Fruit fly (Drosophila melanogaster) whole organism, embryonic: ENCODE data around the gene mnd.

Experiments used
- Bdp1 ChIP-seq: fragments of 200-800 bp; sonication (Bioruptor generic); optimal IDR thresholded peaks from 3 replicates; lab custom pipeline; 2016; ENCODE audit warnings: missing biosample characterization, missing genetic modification characterization
- BtbVII ChIP-seq: fragments of 200-800 bp; sonication (Bioruptor generic); optimal IDR thresholded peaks from 3 replicates; lab custom pipeline; 2017; ENCODE audit warnings: missing biosample characterization, mild to moderate bottlenecking, missing genetic modification characterization
- CG10431 ChIP-seq: fragments of 200-800 bp; sonication (Bioruptor generic); optimal IDR thresholded peaks from 3 replicates; lab custom pipeline; 2018; ENCODE audit warnings: missing biosample characterization, mild to moderate bottlenecking, missing genetic modification characterization
- CG15479 ChIP-seq: fragments of 200-800 bp; sonication (Bioruptor generic); optimal IDR thresholded peaks from 3 replicates; lab custom pipeline; 2019; ENCODE audit warnings: missing biosample characterization, mild to moderate bottlenecking, missing genetic modification characterization, moderate library complexity
- CG17328 ChIP-seq: fragments of 200-800 bp; sonication (Bioruptor generic); IDR thresholded peaks from 2 replicates; pipeline ENCODE4 v1.3.6; 2022; ENCODE audit warnings: missing biosample characterization, missing genetic modification characterization
- CG17829 ChIP-seq: fragments of 200-800 bp; optimal IDR thresholded peaks from 2 replicates; lab custom pipeline; 2019; ENCODE audit warnings: missing biosample characterization, mild to moderate bottlenecking, missing genetic modification characterization, moderate library complexity
- CG18262 ChIP-seq: fragments of 200-800 bp; optimal IDR thresholded peaks from 3 replicates; lab custom pipeline; 2019; ENCODE audit warnings: missing biosample characterization, mild to moderate bottlenecking, missing genetic modification characterization, moderate library complexity
- CG1832 ChIP-seq: fragments of 200-800 bp; sonication (Bioruptor generic); optimal IDR thresholded peaks from 2 replicates; lab custom pipeline; 2017; ENCODE audit warnings: missing biosample characterization, mild to moderate bottlenecking, missing genetic modification characterization, inconsistent platforms
- CG30020 ChIP-seq: fragments of 200-800 bp; optimal IDR thresholded peaks from 2 replicates; lab custom pipeline; 2019; ENCODE audit warnings: missing biosample characterization, mild to moderate bottlenecking, missing genetic modification characterization, moderate library complexity
- CG3838 ChIP-seq: fragments of 200-800 bp; sonication (Bioruptor generic); optimal IDR thresholded peaks from 3 replicates; lab custom pipeline; 2016; ENCODE audit warnings: missing biosample characterization, missing genetic modification characterization
- CG4360 ChIP-seq: fragments of 200-800 bp; sonication (Bioruptor generic); IDR thresholded peaks from 2 replicates; pipeline ENCODE4 v1.3.6; 2022; ENCODE audit warnings: missing biosample characterization, missing genetic modification characterization
- CG4404 ChIP-seq: fragments of 200-800 bp; sonication (Bioruptor generic); IDR thresholded peaks from 2 replicates; pipeline ENCODE4 v1.3.6; 2022; ENCODE audit warnings: missing biosample characterization, missing genetic modification characterization
- CG7963 ChIP-seq: fragments of 200-800 bp; sonication (Bioruptor generic); IDR thresholded peaks from 3 replicates; pipeline ENCODE4 v1.3.6; 2022; ENCODE audit warnings: missing biosample characterization, missing genetic modification characterization; ENCODE audit not compliant: partially characterized antibody
- CG8359 ChIP-seq: fragments of 200-800 bp; sonication (Bioruptor generic); optimal IDR thresholded peaks from 2 replicates; lab custom pipeline; 2017; ENCODE audit warnings: missing biosample characterization, mild to moderate bottlenecking, missing genetic modification characterization, borderline replicate concordance
- CG8765 ChIP-seq: fragments of 200-800 bp; sonication (Bioruptor generic); IDR thresholded peaks from 2 replicates; pipeline ENCODE4 v1.3.6; 2022; ENCODE audit warnings: missing biosample characterization, missing genetic modification characterization
- CrebB ChIP-seq: fragments of 200-800 bp; sonication (Bioruptor generic); optimal IDR thresholded peaks from 3 replicates; lab custom pipeline; 2018; ENCODE audit warnings: missing biosample characterization, mild to moderate bottlenecking, missing genetic modification characterization
- Dek ChIP-seq: fragments of 200-800 bp; sonication (Bioruptor generic); optimal IDR thresholded peaks from 3 replicates; lab custom pipeline; 2019; ENCODE audit warnings: missing biosample characterization, mild to moderate bottlenecking, missing genetic modification characterization, moderate library complexity
- Hr78 ChIP-seq, 2 experiments: fragments of 200-800 bp in 1 of 2; fragments of >200 bp in 1 of 2; sonication (Bioruptor generic) in 1 of 2; optimal IDR thresholded peaks; 2 replicates each; lab custom pipeline; 2017 to 2019; ENCODE audit warnings: missing biosample characterization in 2 of 2, missing genetic modification characterization in 2 of 2, mild to moderate bottlenecking in 1 of 2, moderate library complexity in 1 of 2
- Jarid2 ChIP-seq: fragments of 200-800 bp; sonication (Bioruptor generic); optimal IDR thresholded peaks from 3 replicates; lab custom pipeline; 2017; ENCODE audit warnings: mild to moderate bottlenecking, missing biosample characterization, missing genetic modification reagents, missing genetic modification characterization
- Lhr ChIP-seq: fragments of 200-800 bp; sonication (Bioruptor generic); optimal IDR thresholded peaks from 3 replicates; lab custom pipeline; 2017; ENCODE audit warnings: mild to moderate bottlenecking, missing biosample characterization, missing genetic modification reagents, missing genetic modification characterization
- Mes4 ChIP-seq: fragments of 200-800 bp; sonication (Bioruptor generic); optimal IDR thresholded peaks from 2 replicates; lab custom pipeline; 2016; ENCODE audit warnings: missing biosample characterization, missing genetic modification characterization
- Neu2 ChIP-seq: fragments of 200-800 bp; sonication (Bioruptor generic); optimal IDR thresholded peaks from 3 replicates; lab custom pipeline; 2016; ENCODE audit warnings: missing biosample characterization, missing genetic modification characterization, borderline replicate concordance
- NfI ChIP-seq: fragments of 200-800 bp; sonication (Bioruptor generic); optimal IDR thresholded peaks from 3 replicates; lab custom pipeline; 2018; ENCODE audit warnings: missing biosample characterization, mild to moderate bottlenecking, missing genetic modification characterization, moderate library complexity
- Side ChIP-seq: fragments of 200-800 bp; sonication (Bioruptor generic); optimal IDR thresholded peaks from 2 replicates; lab custom pipeline; 2016; ENCODE audit warnings: missing biosample characterization, missing genetic modification characterization
- Stat92E ChIP-seq, 3 experiments: fragments of >200 bp in 2 of 3; fragments of 200-800 bp in 1 of 3; sonication (Bioruptor generic) in 1 of 3; optimal IDR thresholded peaks; 2 replicates each; lab custom pipeline; 2017 to 2019; ENCODE audit warnings: missing biosample characterization in 3 of 3, missing genetic modification characterization in 3 of 3, mild to moderate bottlenecking in 1 of 3, moderate library complexity in 1 of 3
- Trl ChIP-seq, 3 experiments: fragments of >200 bp in 2 of 3; fragments of 200-800 bp in 1 of 3; sonication (Bioruptor generic) in 1 of 3; optimal IDR thresholded peaks; 2 replicates in 1 of 3; 3 replicates in 2 of 3; lab custom pipeline; 2016 to 2017; ENCODE audit warnings: missing biosample characterization in 1 of 3, missing genetic modification characterization in 1 of 3
- ato ChIP-seq: fragments of 200-800 bp; sonication (Bioruptor generic); IDR thresholded peaks from 2 replicates; pipeline ENCODE4 v1.3.6; 2022; ENCODE audit warnings: missing biosample characterization, missing genetic modification characterization; ENCODE audit not compliant: partially characterized antibody
- az2 ChIP-seq: fragments of 200-800 bp; sonication (Bioruptor generic); optimal IDR thresholded peaks from 3 replicates; lab custom pipeline; 2016; ENCODE audit warnings: missing biosample characterization, missing genetic modification characterization
- bbx ChIP-seq: fragments of 200-800 bp; sonication (Bioruptor generic); IDR thresholded peaks from 2 replicates; pipeline ENCODE4 v1.3.6; 2022; ENCODE audit warnings: missing biosample characterization, missing genetic modification characterization; ENCODE audit not compliant: partially characterized antibody
- dm ChIP-seq: fragments of 200-800 bp; sonication (Bioruptor generic); optimal IDR thresholded peaks from 3 replicates; lab custom pipeline; 2016; ENCODE audit warnings: missing biosample characterization, missing genetic modification characterization
- dpn ChIP-seq, 2 experiments: fragments of 200-800 bp; sonication (Bioruptor generic); optimal IDR thresholded peaks; 3 replicates each; lab custom pipeline; 2016; ENCODE audit warnings: missing biosample characterization in 2 of 2, missing genetic modification characterization in 2 of 2
- ind ChIP-seq: fragments of 200-800 bp; sonication (Bioruptor generic); optimal IDR thresholded peaks from 3 replicates; lab custom pipeline; 2016; ENCODE audit warnings: missing biosample characterization, missing genetic modification characterization
- jumu ChIP-seq: fragments of 200-800 bp; sonication (Bioruptor generic); optimal IDR thresholded peaks from 3 replicates; lab custom pipeline; 2016; ENCODE audit warnings: missing biosample characterization, missing genetic modification characterization
- knrl ChIP-seq: fragments of 200-800 bp; sonication (Bioruptor generic); IDR thresholded peaks from 3 replicates; pipeline ENCODE4 v1.3.6; 2022; ENCODE audit warnings: missing biosample characterization, missing genetic modification characterization; ENCODE audit not compliant: partially characterized antibody
- nerfin-1 ChIP-seq: fragments of 200-800 bp; sonication (Bioruptor generic); optimal IDR thresholded peaks from 3 replicates; lab custom pipeline; 2019; ENCODE audit warnings: missing biosample characterization, mild to moderate bottlenecking, missing genetic modification characterization, moderate library complexity
- otp ChIP-seq: fragments of 200-800 bp; sonication (Bioruptor generic); IDR thresholded peaks from 3 replicates; pipeline ENCODE4, ENCODE4 v1.3.6; 2022; ENCODE audit warnings: missing biosample characterization, missing genetic modification characterization
- repo ChIP-seq: fragments of 200-800 bp; sonication (Bioruptor generic); optimal IDR thresholded peaks from 2 replicates; lab custom pipeline; 2016; ENCODE audit warnings: missing biosample characterization, missing genetic modification characterization
- rib ChIP-seq: fragments of 200-800 bp; sonication (Bioruptor generic); IDR thresholded peaks from 2 replicates; pipeline ENCODE4 v1.3.6; 2022; ENCODE audit warnings: missing biosample characterization, missing genetic modification characterization
- salm ChIP-seq: fragments of 200-800 bp; sonication (Bioruptor generic); optimal IDR thresholded peaks from 2 replicates; lab custom pipeline; 2018; ENCODE audit warnings: missing biosample characterization, mild to moderate bottlenecking, missing genetic modification characterization
- tap ChIP-seq: fragments of 200-800 bp; optimal IDR thresholded peaks from 3 replicates; lab custom pipeline; 2019; ENCODE audit warnings: missing biosample characterization, mild to moderate bottlenecking, missing genetic modification characterization, moderate library complexity
- wdn ChIP-seq: fragments of 200-800 bp; sonication (Bioruptor generic); IDR thresholded peaks from 2 replicates; pipeline ENCODE4 v1.3.6; 2022; ENCODE audit warnings: missing biosample characterization, missing genetic modification characterization

mnd gene

DNA sequence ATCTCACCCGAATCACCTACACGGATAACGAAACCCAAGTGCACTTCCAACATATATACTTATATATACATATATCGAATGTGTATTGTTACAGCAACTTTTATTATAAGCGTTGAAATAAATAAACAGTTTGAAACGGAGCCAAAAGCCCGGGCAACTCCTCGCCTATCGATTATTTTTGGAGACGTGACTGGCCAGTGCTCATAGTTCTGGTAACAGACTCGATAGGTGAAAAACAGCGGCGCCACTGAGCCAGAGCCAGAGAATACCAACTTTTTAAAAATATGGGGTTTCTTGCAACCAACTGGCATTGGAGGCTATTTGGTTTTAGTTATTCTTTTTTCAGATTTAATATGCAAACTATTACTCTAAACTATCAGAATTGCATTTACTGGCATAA is 42.1 kb upstream of the mnd start (continued):
- no peak for TF ChIP-seq repo (GFP tag; lab: Kevin White, UChicago)
- TF ChIP-seq Neu2 (GFP tag; lab: Kevin White, UChicago), result no peak
- TF ChIP-seq Bdp1 (GFP tag; lab: Kevin White, UChicago), result no peak
- TF ChIP-seq az2, result no peak
- no peak for TF ChIP-seq wdn
- no peak for TF ChIP-seq Mes4 (GFP tag; lab: Kevin White, UChicago)
- no peak for TF ChIP-seq rib (GFP tag; lab: Robert Waterston, UW)
- no peak for TF ChIP-seq nerfin-1 (tag; lab: Kevin White, UChicago)
- TF ChIP-seq dpn (GFP tag; optimal IDR thresholded peaks at IDR 0.05; lab: Kevin White, UChicago), result no peak
- no peak for TF ChIP-seq Dek
- TF ChIP-seq Jarid2 (GFP tag; lab: Kevin White, UChicago), result no peak
- TF ChIP-seq CrebB (tag; lab: Kevin White, UChicago), result no peak
- no peak for TF ChIP-seq CG17328 (GFP tag; lab: Robert Waterston, UW)
- peak; percentile 45 for TF ChIP-seq Lhr
- TF ChIP-seq knrl (GFP tag; lab: Robert Waterston, UW), result peak; percentile 64
- TF ChIP-seq salm, result no peak
- peak in 1 of 3 experiments; percentile 61 for TF ChIP-seq Stat92E (GFP tag; optimal IDR thresholded peaks at IDR 0.05; lab: Kevin White, UChicago)
- no peak for TF ChIP-seq CG30020
- peak; percentile 48; the same call in 1 of the 2 replicates for TF ChIP-seq ato (GFP tag; lab: Robert Waterston, UW)
- no peak for TF ChIP-seq CG4404 (GFP tag; lab: Robert Waterston, UW)
- TF ChIP-seq NfI, result no peak
- TF ChIP-seq CG3838 (GFP tag; lab: Kevin White, UChicago), result no peak
- TF ChIP-seq Trl (optimal IDR thresholded peaks at IDR 0.05; lab: Kevin White, UChicago), result no peak
- TF ChIP-seq Trl (GFP tag; optimal IDR thresholded peaks at IDR 0.05; lab: Kevin White, UChicago), result no peak
- TF ChIP-seq CG17829 (tag; lab: Kevin White, UChicago), result peak; percentile 49
- TF ChIP-seq CG1832 (GFP tag; lab: Kevin White, UChicago), result no peak
- no peak for TF ChIP-seq CG18262 (tag; lab: Kevin White, UChicago)
- TF ChIP-seq otp (GFP tag; lab: Robert Waterston, UW), result no peak
- TF ChIP-seq CG10431, result no peak
- no peak; the same call in 1 of the 2 replicates for TF ChIP-seq bbx
- no peak for TF ChIP-seq Hr78 (GFP tag; optimal IDR thresholded peaks at IDR 0.05; lab: Kevin White, UChicago)
- no peak for TF ChIP-seq Side (GFP tag; lab: Kevin White, UChicago)
- TF ChIP-seq dm (GFP tag; lab: Kevin White, UChicago), result no peak
- TF ChIP-seq jumu (GFP tag; lab: Kevin White, UChicago), result no peak
- no peak for TF ChIP-seq CG8765 (GFP tag; lab: Robert Waterston, UW)
- TF ChIP-seq CG7963 (GFP tag; lab: Robert Waterston, UW), result peak; percentile 42; the same call in 1 of the 3 replicates
- no peak for TF ChIP-seq BtbVII (GFP tag; lab: Kevin White, UChicago)
- TF ChIP-seq CG8359, result no peak
- no peak for TF ChIP-seq ind (GFP tag; lab: Kevin White, UChicago)

DNA sequence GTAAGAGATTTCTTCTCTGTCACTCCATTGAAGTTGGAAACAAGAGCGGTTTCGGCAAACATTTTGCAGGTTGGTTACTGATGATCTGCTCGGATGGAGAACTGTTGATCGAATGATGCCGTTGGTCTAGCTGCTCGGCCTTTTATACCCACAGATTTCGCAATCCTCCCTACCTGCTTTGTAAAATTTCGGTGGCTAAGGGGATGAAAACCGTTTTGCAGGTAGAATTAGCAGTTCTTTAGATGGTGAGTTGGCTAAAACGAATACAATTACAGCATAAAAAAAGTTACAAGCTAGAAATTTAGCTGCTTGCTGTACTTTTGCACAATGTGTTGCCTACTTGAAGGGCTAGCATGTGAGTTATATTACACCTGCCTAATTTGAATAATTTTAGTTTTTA is 40.7 kb upstream of the mnd start, which contains the start of gene CG13465:
Gene CG13465 (minus strand): TSS at position 101 of the 400 bp plus-strand sequence.
- TF ChIP-seq CG4360, result 0 out of 2 replicates have a peak, but pooled peaks have one; percentile 15
- peak; percentile 69 for TF ChIP-seq CG15479 (GFP tag; lab: Kevin White, UChicago)
- TF ChIP-seq tap (tag; lab: Kevin White, UChicago), result no peak
- TF ChIP-seq, all 482 proteins: peak for 2
